Fruit fly (Drosophila melanogaster) whole organism, embryonic: ENCODE measurements around the gene M6.

Source experiments
- Atf6 ChIP-seq: fragments of 200-800 bp; sonication (Bioruptor generic); IDR thresholded peaks from 2 replicates; pipeline ENCODE4 v1.3.6; 2022; ENCODE audit warnings: missing biosample characterization, missing genetic modification characterization
- BEAF-32 ChIP-seq: fragments of 200-800 bp; sonication (Bioruptor generic); optimal IDR thresholded peaks from 3 replicates; lab custom pipeline; 2017; ENCODE audit warnings: missing biosample characterization, missing genetic modification characterization, mild to moderate bottlenecking, moderate library complexity, missing genetic modification reagents
- CG10431 ChIP-seq: fragments of 200-800 bp; sonication (Bioruptor generic); optimal IDR thresholded peaks from 3 replicates; lab custom pipeline; 2018; ENCODE audit warnings: missing biosample characterization, mild to moderate bottlenecking, missing genetic modification characterization
- CG11093 ChIP-seq: fragments of 200-800 bp; sonication (Bioruptor generic); IDR thresholded peaks from 3 replicates; pipeline ENCODE4 v1.3.6; 2022; ENCODE audit warnings: missing biosample characterization, missing genetic modification characterization
- CG11695 ChIP-seq: fragments of 200-800 bp; sonication (Bioruptor generic); IDR thresholded peaks from 3 replicates; pipeline ENCODE4 v1.3.6; 2022; ENCODE audit warnings: missing biosample characterization, missing genetic modification characterization
- CG11723 ChIP-seq: fragments of 200-800 bp; sonication (Bioruptor generic); optimal IDR thresholded peaks from 2 replicates; lab custom pipeline; 2017; ENCODE audit warnings: missing biosample characterization, mild to moderate bottlenecking, missing genetic modification characterization
- CG12744 ChIP-seq: fragments of 200-800 bp; sonication (Bioruptor generic); optimal IDR thresholded peaks from 2 replicates; lab custom pipeline; 2016; ENCODE audit warnings: missing biosample characterization, missing genetic modification characterization
- CG13287 ChIP-seq: fragments of 200-800 bp; sonication (Bioruptor generic); IDR thresholded peaks from 2 replicates; pipeline ENCODE4 v1.3.6; 2022; ENCODE audit warnings: missing biosample characterization, missing genetic modification characterization; ENCODE audit not compliant: partially characterized antibody
- CG14441 ChIP-seq: fragments of 200-800 bp; sonication (Bioruptor generic); IDR thresholded peaks from 2 replicates; pipeline ENCODE4 v1.3.6; 2022; ENCODE audit warnings: missing biosample characterization, missing genetic modification characterization
- CG15479 ChIP-seq: fragments of 200-800 bp; sonication (Bioruptor generic); optimal IDR thresholded peaks from 3 replicates; lab custom pipeline; 2019; ENCODE audit warnings: missing biosample characterization, mild to moderate bottlenecking, missing genetic modification characterization, moderate library complexity
- CG16863 ChIP-seq: fragments of 200-800 bp; sonication (Bioruptor generic); optimal IDR thresholded peaks from 3 replicates; lab custom pipeline; 2016; ENCODE audit warnings: missing biosample characterization, missing genetic modification characterization
- CG17829 ChIP-seq: fragments of 200-800 bp; optimal IDR thresholded peaks from 2 replicates; lab custom pipeline; 2019; ENCODE audit warnings: missing biosample characterization, mild to moderate bottlenecking, missing genetic modification characterization, moderate library complexity
- CG18619 ChIP-seq: fragments of 200-800 bp; sonication (Bioruptor generic); optimal IDR thresholded peaks from 3 replicates; lab custom pipeline; 2017; ENCODE audit warnings: missing biosample characterization, mild to moderate bottlenecking, missing genetic modification characterization
- CG2712 ChIP-seq: fragments of 200-800 bp; optimal IDR thresholded peaks from 3 replicates; lab custom pipeline; 2019; ENCODE audit warnings: missing biosample characterization, mild to moderate bottlenecking, missing genetic modification characterization, moderate library complexity
- CG30020 ChIP-seq: fragments of 200-800 bp; optimal IDR thresholded peaks from 2 replicates; lab custom pipeline; 2019; ENCODE audit warnings: missing biosample characterization, mild to moderate bottlenecking, missing genetic modification characterization, moderate library complexity
- CG3065 ChIP-seq: fragments of 200-800 bp; sonication (Bioruptor generic); optimal IDR thresholded peaks from 2 replicates; lab custom pipeline; 2016; ENCODE audit warnings: missing biosample characterization, missing genetic modification characterization
- CG6175 ChIP-seq: fragments of 200-800 bp; sonication (Bioruptor generic); IDR thresholded peaks from 3 replicates; pipeline ENCODE4 v1.3.6; 2022; ENCODE audit warnings: missing biosample characterization, missing genetic modification characterization
- CG6813 ChIP-seq: fragments of 200-800 bp; sonication (Bioruptor generic); optimal IDR thresholded peaks from 2 replicates; lab custom pipeline; 2017; ENCODE audit warnings: missing biosample characterization, missing genetic modification characterization, mild to moderate bottlenecking, moderate library complexity, missing genetic modification reagents
- CG7271 ChIP-seq: fragments of 200-800 bp; sonication (Bioruptor generic); optimal IDR thresholded peaks from 2 replicates; lab custom pipeline; 2018; ENCODE audit warnings: missing biosample characterization, mild to moderate bottlenecking, missing genetic modification characterization, moderate library complexity
- CG7556 ChIP-seq: fragments of 200-800 bp; sonication (Bioruptor generic); optimal IDR thresholded peaks from 2 replicates; lab custom pipeline; 2017; ENCODE audit warnings: missing biosample characterization, mild to moderate bottlenecking, missing genetic modification characterization
- CG7786 ChIP-seq: fragments of 200-800 bp; sonication (Bioruptor generic); optimal IDR thresholded peaks from 2 replicates; lab custom pipeline; 2016; ENCODE audit warnings: missing biosample characterization, missing genetic modification characterization
- CG9932 ChIP-seq: fragments of 200-800 bp; sonication (Bioruptor generic); IDR thresholded peaks from 2 replicates; pipeline ENCODE4 v1.3.6; 2022; ENCODE audit warnings: missing biosample characterization, missing genetic modification characterization
- CTCF ChIP-seq: fragments of 200-800 bp; sonication (Bioruptor generic); optimal IDR thresholded peaks from 2 replicates; lab custom pipeline; 2017; ENCODE audit warnings: missing biosample characterization, mild to moderate bottlenecking, missing genetic modification characterization, moderate library complexity
- D19B ChIP-seq: fragments of 200-800 bp; sonication (Bioruptor generic); optimal IDR thresholded peaks from 2 replicates; lab custom pipeline; 2017; ENCODE audit warnings: missing biosample characterization, mild to moderate bottlenecking, missing genetic modification characterization
- E2f2 ChIP-seq: fragments of 200-800 bp; sonication (Bioruptor generic); IDR thresholded peaks from 2 replicates; pipeline ENCODE4 v1.3.6; 2022; ENCODE audit warnings: missing biosample characterization, missing genetic modification characterization
- Fer3 ChIP-seq: fragments of 200-800 bp; sonication (Bioruptor generic); optimal IDR thresholded peaks from 2 replicates; lab custom pipeline; 2018; ENCODE audit warnings: missing biosample characterization, mild to moderate bottlenecking, missing genetic modification characterization, moderate library complexity
- H2.0 ChIP-seq: fragments of 200-800 bp; sonication (Bioruptor generic); IDR thresholded peaks from 2 replicates; pipeline ENCODE4 v1.3.6; 2022; ENCODE audit warnings: missing biosample characterization, missing genetic modification characterization
- HLH4C ChIP-seq: fragments of 200-800 bp; sonication (Bioruptor generic); IDR thresholded peaks from 3 replicates; pipeline ENCODE4 v1.3.6; 2022; ENCODE audit warnings: missing biosample characterization, missing genetic modification characterization; ENCODE audit not compliant: partially characterized antibody
- Hr3 ChIP-seq: fragments of 200-800 bp; sonication (Bioruptor generic); optimal IDR thresholded peaks from 3 replicates; lab custom pipeline; 2016; ENCODE audit warnings: missing biosample characterization, missing genetic modification characterization
- Jarid2 ChIP-seq: fragments of 200-800 bp; sonication (Bioruptor generic); optimal IDR thresholded peaks from 3 replicates; lab custom pipeline; 2017; ENCODE audit warnings: mild to moderate bottlenecking, missing biosample characterization, missing genetic modification reagents, missing genetic modification characterization
- Lim3 ChIP-seq: fragments of 200-800 bp; sonication (Bioruptor generic); IDR thresholded peaks from 2 replicates; pipeline ENCODE4 v1.3.6; 2022; ENCODE audit warnings: missing biosample characterization, missing genetic modification characterization
- Mrtf ChIP-seq: fragments of 200-800 bp; sonication (Bioruptor generic); IDR thresholded peaks from 3 replicates; pipeline ENCODE4 v1.3.6; 2022; ENCODE audit warnings: missing biosample characterization, missing genetic modification characterization
- Nf-YC ChIP-seq: fragments of 200-800 bp; optimal IDR thresholded peaks from 3 replicates; lab custom pipeline; 2019; ENCODE audit warnings: missing biosample characterization, mild to moderate bottlenecking, missing genetic modification characterization, moderate library complexity
- Ravus ChIP-seq: fragments of 200-800 bp; sonication (Bioruptor generic); IDR thresholded peaks from 2 replicates; pipeline ENCODE4 v1.3.6; 2022; ENCODE audit warnings: missing biosample characterization, missing genetic modification characterization
- Sox102F ChIP-seq: fragments of 200-800 bp; sonication (Bioruptor generic); optimal IDR thresholded peaks from 2 replicates; lab custom pipeline; 2018; ENCODE audit warnings: missing biosample characterization, mild to moderate bottlenecking, missing genetic modification characterization, moderate library complexity
- dimm ChIP-seq: fragments of 200-800 bp; sonication (Bioruptor generic); IDR thresholded peaks from 2 replicates; pipeline ENCODE4 v1.3.6; 2022; ENCODE audit warnings: missing biosample characterization, missing genetic modification characterization
- dm ChIP-seq: fragments of 200-800 bp; sonication (Bioruptor generic); optimal IDR thresholded peaks from 3 replicates; lab custom pipeline; 2016; ENCODE audit warnings: missing biosample characterization, missing genetic modification characterization
- en ChIP-seq: fragments of 200-800 bp; sonication (Bioruptor generic); optimal IDR thresholded peaks from 2 replicates; lab custom pipeline; 2016; ENCODE audit warnings: missing biosample characterization, missing genetic modification characterization
- gt ChIP-seq: fragments of 200-800 bp; sonication (Bioruptor generic); IDR thresholded peaks from 2 replicates; pipeline ENCODE4 v1.3.6; 2022; ENCODE audit warnings: missing biosample characterization, missing genetic modification characterization
- hb ChIP-seq: fragments of 200-800 bp; sonication (Bioruptor generic); IDR thresholded peaks from 3 replicates; pipeline ENCODE4 v1.3.6; 2022; ENCODE audit warnings: missing biosample characterization, missing genetic modification characterization; ENCODE audit not compliant: partially characterized antibody
- insv ChIP-seq, 2 experiments: fragments of 200-800 bp; sonication (Bioruptor generic); optimal IDR thresholded peaks; 3 replicates each; lab custom pipeline; 2016 to 2018; ENCODE audit warnings: missing biosample characterization in 2 of 2, missing genetic modification characterization in 2 of 2
- kah ChIP-seq: fragments of 200-800 bp; sonication (Bioruptor generic); optimal IDR thresholded peaks from 2 replicates; lab custom pipeline; 2018; ENCODE audit warnings: missing biosample characterization, mild to moderate bottlenecking, missing genetic modification characterization
- lbe ChIP-seq: fragments of 200-800 bp; sonication (Bioruptor generic); optimal IDR thresholded peaks from 2 replicates; lab custom pipeline; 2016; ENCODE audit warnings: missing biosample characterization, mild to moderate bottlenecking, missing genetic modification characterization
- lola ChIP-seq, 3 experiments: fragments of >200 bp in 2 of 3; fragments of 200-800 bp in 1 of 3; sonication (Bioruptor generic) in 1 of 3; optimal IDR thresholded peaks; 2 replicates each; lab custom pipeline; 2017 to 2019; ENCODE audit warnings: missing biosample characterization in 3 of 3, missing genetic modification characterization in 3 of 3, mild to moderate bottlenecking in 1 of 3, moderate library complexity in 1 of 3
- pum ChIP-seq: fragments of 200-800 bp; sonication (Bioruptor generic); optimal IDR thresholded peaks from 2 replicates; lab custom pipeline; 2016; ENCODE audit warnings: missing biosample characterization, missing genetic modification characterization
- ranshi ChIP-seq: fragments of 200-800 bp; sonication (Bioruptor generic); IDR thresholded peaks from 2 replicates; pipeline ENCODE4 v1.3.6; 2022; ENCODE audit warnings: missing biosample characterization, missing genetic modification characterization
- sens ChIP-seq: fragments of 200-800 bp; sonication (Bioruptor generic); peaks from one replicate; lab custom pipeline; 2016; ENCODE audit warnings: missing biosample characterization, missing genetic modification characterization
- sisA ChIP-seq: fragments of 200-800 bp; sonication (Bioruptor generic); IDR thresholded peaks from 2 replicates; pipeline ENCODE4 v1.3.6; 2022; ENCODE audit warnings: missing biosample characterization, missing genetic modification characterization
- trem ChIP-seq: fragments of 200-800 bp; optimal IDR thresholded peaks from 3 replicates; lab custom pipeline; 2019; ENCODE audit warnings: missing biosample characterization, mild to moderate bottlenecking, missing genetic modification characterization, moderate library complexity
- wdn ChIP-seq: fragments of 200-800 bp; sonication (Bioruptor generic); IDR thresholded peaks from 2 replicates; pipeline ENCODE4 v1.3.6; 2022; ENCODE audit warnings: missing biosample characterization, missing genetic modification characterization

Gene M6

dm6 chr3L:21507354-21507928 is at the start of gene M6, which contains the start of gene Glg1:
Gene M6, plus strand, starts transcription at chr3L:21507852.
Gene Glg1, minus strand, starts transcription at chr3L:21507538.
- TF ChIP-seq CG18619 (GFP tag; lab: Kevin White, UChicago) (peak; percentile 53), CG7271 (no peak), Nf-YC (peak; percentile 64), CG2712 (peak; percentile 82), CG17829 (tag; lab: Kevin White, UChicago) (peak; percentile 74), D19B (GFP tag; lab: Kevin White, UChicago) (peak; percentile 21), CG15479 (GFP tag; lab: Kevin White, UChicago) (no peak), CG30020 (peak; percentile 75), Ravus (GFP tag; lab: Robert Waterston, UW) (0 out of 2 replicates have a peak, but pooled peaks have one; percentile 12), CG14441 (GFP tag; lab: Robert Waterston, UW) (peak; percentile 38; the same call in 1 of the 2 replicates), dm (GFP tag; lab: Kevin White, UChicago) (peak; percentile 42), sens (GFP tag; lab: Kevin White, UChicago) (peak; percentile 95), CG11723 (GFP tag; lab: Kevin White, UChicago) (peak; percentile 14), Fer3 (tag; lab: Kevin White, UChicago) (peak; percentile 17), ranshi (GFP tag; lab: Robert Waterston, UW) (peak; percentile 69; the same call in 1 of the 2 replicates), Jarid2 (GFP tag; lab: Kevin White, UChicago) (peak; percentile 40), wdn (GFP tag; lab: Robert Waterston, UW) (peak; percentile 48; the same call in 1 of the 2 replicates), CG6813 (GFP tag; lab: Kevin White, UChicago) (no peak), H2.0 (peak; percentile 46), BEAF-32 (peak; percentile 97), trem (tag; lab: Kevin White, UChicago) (peak; percentile 76), Atf6 (GFP tag; lab: Robert Waterston, UW) (no peak), Sox102F (GFP tag; lab: Kevin White, UChicago) (peak; percentile 60), CG12744 (peak; percentile 48), HLH4C (GFP tag; lab: Robert Waterston, UW) (peak; percentile 93), gt (no peak), CG11695 (GFP tag; lab: Robert Waterston, UW) (peak; percentile 54; the same call in 2 of the 3 replicates), hb (GFP tag; lab: Robert Waterston, UW) (peak; percentile 90), CTCF (GFP tag; lab: Kevin White, UChicago) (peak; percentile 63), CG13287 (peak; percentile 93), Hr3 (peak; percentile 71), CG6175 (GFP tag; lab: Robert Waterston, UW) (no peak), lbe (GFP tag; lab: Kevin White, UChicago) (peak; percentile 59), CG16863 (GFP tag; lab: Kevin White, UChicago) (peak; percentile 50), pum (GFP tag; lab: Kevin White, UChicago) (peak; percentile 69), CG9932 (GFP tag; lab: Robert Waterston, UW) (peak; percentile 83), dimm (GFP tag; lab: Robert Waterston, UW) (no peak), kah (GFP tag; lab: Kevin White, UChicago) (no peak), Lim3 (GFP tag; lab: Robert Waterston, UW) (no peak), E2f2 (GFP tag; lab: Robert Waterston, UW) (peak; percentile 55), CG7556 (GFP tag; lab: Kevin White, UChicago) (peak; percentile 61), lola (GFP tag; optimal IDR thresholded peaks at IDR 0.05; lab: Kevin White, UChicago) (peak in 1 of 3 experiments; percentile 65), CG3065 (GFP tag; lab: Kevin White, UChicago) (no peak), Mrtf (GFP tag; lab: Robert Waterston, UW) (peak; percentile 61; the same call in 2 of the 3 replicates), sisA (GFP tag; lab: Robert Waterston, UW) (peak; percentile 17; the same call in 1 of the 2 replicates), insv (GFP tag; optimal IDR thresholded peaks at IDR 0.05; lab: Kevin White, UChicago) (peak in 1 of 2 experiments; percentile 32), CG10431 (GFP tag; lab: Kevin White, UChicago) (no peak), CG11093 (GFP tag; lab: Robert Waterston, UW) (no peak), en (peak; percentile 15), CG7786 (peak; percentile 72)
